Worm (Caenorhabditis elegans) whole organism, L2 larva: ENCODE results near the gene srr-7.
A peak's percentile ranks its signal among the peaks of the same experiment; 100 is the strongest.

Experiments
- F13H6.1 ChIP-seq: sonication (generic microtip); optimal IDR thresholded peaks from 2 replicates; lab custom pipeline; 2016; ENCODE audit warnings: missing genetic modification characterization, missing compliant biosample characterization
- R02D3.7 ChIP-seq: fragments of 150-350 bp; optimal IDR thresholded peaks from 2 replicates; lab custom pipeline; 2014; ENCODE audit warnings: missing biosample characterization, missing genetic modification characterization
- Y55F3AM.14 ChIP-seq: fragments of 200-800 bp; sonication (Bioruptor generic); optimal IDR thresholded peaks from 2 replicates; lab custom pipeline; 2018; ENCODE audit warnings: mild to moderate bottlenecking, missing genetic modification characterization, missing compliant biosample characterization
- ZK546.5 ChIP-seq: sonication (generic microtip); optimal IDR thresholded peaks from 2 replicates; lab custom pipeline; 2017; ENCODE audit warnings: missing biosample characterization, missing genetic modification characterization
- alr-1 ChIP-seq: fragments of 150-350 bp; optimal IDR thresholded peaks from 2 replicates; lab custom pipeline; 2014; ENCODE audit warnings: missing biosample characterization, missing genetic modification characterization
- aly-2 ChIP-seq: fragments of 150-350 bp; optimal IDR thresholded peaks from 2 replicates; lab custom pipeline; 2014; ENCODE audit warnings: missing biosample characterization, missing genetic modification characterization
- ama-1 ChIP-seq: fragments of 150-350 bp; optimal IDR thresholded peaks from 2 replicates; lab custom pipeline; 2018; ENCODE audit warnings: inconsistent platforms
- ceh-16 ChIP-seq: fragments of 150-350 bp; optimal IDR thresholded peaks from 2 replicates; lab custom pipeline; 2014; ENCODE audit warnings: missing biosample characterization, missing genetic modification characterization
- ceh-82 ChIP-seq: fragments of 150-350 bp; optimal IDR thresholded peaks from 2 replicates; lab custom pipeline; 2014; ENCODE audit warnings: missing biosample characterization, missing genetic modification characterization
- crh-2 ChIP-seq: sonication (generic microtip); optimal IDR thresholded peaks from 2 replicates; lab custom pipeline; 2017; ENCODE audit warnings: missing biosample characterization, missing genetic modification characterization
- dmd-4 ChIP-seq: sonication (generic microtip); optimal IDR thresholded peaks from 2 replicates; lab custom pipeline; 2017; ENCODE audit warnings: missing biosample characterization, missing genetic modification characterization
- elt-1 ChIP-seq: fragments of 150-350 bp; optimal IDR thresholded peaks from 2 replicates; lab custom pipeline; 2014; ENCODE audit warnings: missing biosample characterization, missing genetic modification characterization
- fos-1 ChIP-seq: fragments of 150-350 bp; optimal IDR thresholded peaks from 2 replicates; lab custom pipeline; 2014; ENCODE audit warnings: missing biosample characterization, missing genetic modification characterization
- gmeb-1 ChIP-seq: fragments of 150-350 bp; optimal IDR thresholded peaks from 2 replicates; lab custom pipeline; 2014; ENCODE audit warnings: missing biosample characterization, missing genetic modification characterization
- lin-11 ChIP-seq: fragments of 150-350 bp; sonication (generic microtip); optimal IDR thresholded peaks from 2 replicates; lab custom pipeline; 2014; ENCODE audit warnings: missing biosample characterization, missing genetic modification characterization, inconsistent platforms, mixed read lengths
- lin-13 ChIP-seq: fragments of 150-350 bp; optimal IDR thresholded peaks from 2 replicates; lab custom pipeline; 2014; ENCODE audit warnings: missing biosample characterization, missing genetic modification reagents, missing genetic modification characterization
- lsy-2 ChIP-seq, 2 experiments: fragments of 150-350 bp in 1 of 2; sonication (generic microtip) in 1 of 2; optimal IDR thresholded peaks; 2 replicates each; lab custom pipeline; 2014 to 2017; ENCODE audit warnings: missing biosample characterization in 2 of 2, missing genetic modification characterization in 2 of 2
- mbf-1 ChIP-seq: sonication (generic microtip); optimal IDR thresholded peaks from 2 replicates; lab custom pipeline; 2017; ENCODE audit warnings: missing biosample characterization, missing genetic modification characterization
- mdl-1 ChIP-seq, 2 experiments: fragments of 150-350 bp in 1 of 2; sonication (generic microtip) in 1 of 2; optimal IDR thresholded peaks; 2 replicates each; lab custom pipeline; 2017; ENCODE audit warnings: missing biosample characterization in 2 of 2, missing genetic modification characterization in 2 of 2
- nhr-10 ChIP-seq: sonication (generic microtip); optimal IDR thresholded peaks from 2 replicates; lab custom pipeline; 2017; ENCODE audit warnings: missing biosample characterization, missing genetic modification characterization
- nhr-11 ChIP-seq: fragments of 150-350 bp; optimal IDR thresholded peaks from 2 replicates; lab custom pipeline; 2014; ENCODE audit warnings: missing biosample characterization, missing genetic modification characterization
- nhr-12 ChIP-seq: fragments of 150-350 bp; optimal IDR thresholded peaks from 2 replicates; lab custom pipeline; 2014; ENCODE audit warnings: missing biosample characterization, missing genetic modification characterization
- nhr-129 ChIP-seq: fragments of 150-350 bp; optimal IDR thresholded peaks from 2 replicates; lab custom pipeline; 2014; ENCODE audit warnings: missing biosample characterization, missing genetic modification characterization
- nhr-23 ChIP-seq: fragments of 150-350 bp; optimal IDR thresholded peaks from 2 replicates; lab custom pipeline; 2014; ENCODE audit warnings: missing biosample characterization, missing genetic modification reagents, missing genetic modification characterization
- nhr-237 ChIP-seq: fragments of 150-350 bp; optimal IDR thresholded peaks from 2 replicates; lab custom pipeline; 2014; ENCODE audit warnings: missing biosample characterization, missing genetic modification characterization
- nhr-25 ChIP-seq: fragments of 150-350 bp; sonication (generic microtip); optimal IDR thresholded peaks from 3 replicates; lab custom pipeline; 2014; ENCODE audit warnings: missing biosample characterization, missing genetic modification characterization
- nhr-6 ChIP-seq: fragments of 150-350 bp; optimal IDR thresholded peaks from 2 replicates; lab custom pipeline; 2014; ENCODE audit warnings: missing biosample characterization, missing genetic modification characterization
- nhr-77 ChIP-seq: fragments of 150-350 bp; optimal IDR thresholded peaks from 2 replicates; lab custom pipeline; 2014; ENCODE audit warnings: missing biosample characterization, missing genetic modification characterization
- sem-4 ChIP-seq: fragments of 150-350 bp; optimal IDR thresholded peaks from 2 replicates; lab custom pipeline; 2014; ENCODE audit warnings: missing biosample characterization, missing genetic modification reagents, missing genetic modification characterization
- skn-1 ChIP-seq: sonication (generic microtip); optimal IDR thresholded peaks from 2 replicates; lab custom pipeline; 2017; ENCODE audit warnings: missing biosample characterization, missing genetic modification characterization
- sma-3 ChIP-seq: sonication (generic microtip); optimal IDR thresholded peaks from 2 replicates; lab custom pipeline; 2016; ENCODE audit warnings: missing genetic modification reagents, missing genetic modification characterization, missing compliant biosample characterization
- sma-9 ChIP-seq, 2 experiments: fragments of 150-350 bp in 1 of 2; sonication (generic microtip) in 1 of 2; optimal IDR thresholded peaks; 2 replicates each; lab custom pipeline; 2014 to 2016; ENCODE audit warnings: missing genetic modification characterization in 2 of 2, mild to moderate bottlenecking in 1 of 2, missing biosample characterization in 1 of 2, missing compliant biosample characterization in 1 of 2, missing genetic modification reagents in 1 of 2, moderate library complexity in 1 of 2
- unc-39 ChIP-seq: fragments of 150-350 bp; optimal IDR thresholded peaks from 2 replicates; lab custom pipeline; 2014; ENCODE audit warnings: missing biosample characterization, missing genetic modification characterization
- unc-55 ChIP-seq: fragments of 150-350 bp; sonication (generic microtip); optimal IDR thresholded peaks from 3 replicates; lab custom pipeline; 2014; ENCODE audit warnings: missing biosample characterization, missing genetic modification reagents, missing genetic modification characterization
- unc-62 ChIP-seq: fragments of 150-350 bp; optimal IDR thresholded peaks from 2 replicates; lab custom pipeline; 2014; ENCODE audit warnings: missing biosample characterization, missing genetic modification reagents, missing genetic modification characterization
- zag-1 ChIP-seq: fragments of 150-350 bp; optimal IDR thresholded peaks from 2 replicates; lab custom pipeline; 2014; ENCODE audit warnings: missing biosample characterization, missing genetic modification characterization
- ztf-1 ChIP-seq: fragments of 200-800 bp; sonication (Bioruptor generic); conservative IDR thresholded peaks from 2 replicates; pipeline ENCODE4 v1.3.6; 2022; ENCODE audit warnings: missing genetic modification characterization, missing compliant biosample characterization
- ztf-11 ChIP-seq: sonication (generic microtip); optimal IDR thresholded peaks from 2 replicates; lab custom pipeline; 2017; ENCODE audit warnings: missing biosample characterization, missing genetic modification characterization

The srr-7 gene

DNA sequence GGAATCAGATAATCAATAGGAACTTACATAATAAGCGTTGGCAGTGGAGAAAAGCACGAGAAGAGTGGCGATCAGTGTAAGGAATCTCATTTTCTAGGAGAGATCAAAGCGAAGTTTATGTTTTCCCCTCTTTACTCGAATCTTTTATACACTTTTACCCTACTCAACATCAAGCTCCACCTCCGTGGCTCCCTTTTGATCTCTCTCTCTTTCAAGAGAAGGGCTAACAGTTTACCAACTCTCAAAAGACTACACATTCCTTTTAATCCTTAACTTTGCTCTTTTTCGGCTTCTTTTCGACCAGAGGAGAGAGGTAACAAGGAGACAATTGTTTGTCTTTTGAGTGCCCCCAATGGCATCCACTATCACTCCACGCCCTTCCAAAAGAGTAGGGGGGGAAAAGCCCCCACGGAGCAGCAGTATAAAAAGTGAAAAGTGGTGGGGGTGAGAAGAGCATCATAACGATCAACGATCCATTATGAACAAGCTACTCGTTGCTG, 40.8 kb upstream of the srr-7 start, which contains the start of the genes C01G10.15 and C01G10.6:
Gene C01G10.15 (minus strand): TSS at position 101 of the 500 bp plus-strand sequence.
Gene C01G10.6 (plus strand): TSS at position 450 of the 500 bp plus-strand sequence.
- TF ChIP-seq sma-9 (GFP tag; optimal IDR thresholded peaks at IDR 0.05; lab: Kevin White, UChicago), result peak; percentile 0
- TF ChIP-seq sma-9 (tag; optimal IDR thresholded peaks at IDR 0.05; lab: Kevin White, UChicago), result no peak
- TF ChIP-seq Y55F3AM.14 (GFP tag; lab: Kevin White, UChicago), result no peak

- TF ChIP-seq mbf-1 (tag; lab: Kevin White, UChicago) (no peak), zag-1 (no peak), nhr-237 (tag; lab: Kevin White, UChicago) (no peak), nhr-6 (tag; lab: Kevin White, UChicago) (no peak)
Observed at ce11 chrV:15088613-15089012, 39.4 kb upstream of the srr-7 start, which contains the start of gene C01G10.18. Gene C01G10.18, minus strand, starts transcription at chrV:15088713.

- TF ChIP-seq skn-1, result no peak
- TF ChIP-seq aly-2 (tag; lab: Kevin White, UChicago), result no peak
- TF ChIP-seq lin-11 (tag; lab: Kevin White, UChicago), result no peak
- no peak for TF ChIP-seq nhr-12 (tag; lab: Kevin White, UChicago)
- no peak for TF ChIP-seq elt-1 (tag; lab: Kevin White, UChicago)
- TF ChIP-seq mdl-1 (tag; optimal IDR thresholded peaks at IDR 0.05; lab: Kevin White, UChicago), result no peak
- TF ChIP-seq sem-4, result no peak
- no peak for TF ChIP-seq dmd-4 (tag; lab: Kevin White, UChicago)
- TF ChIP-seq nhr-23 (tag; lab: Kevin White, UChicago), result no peak
- no peak for TF ChIP-seq ceh-16 (tag; lab: Kevin White, UChicago)
- TF ChIP-seq ZK546.5, result no peak
- TF ChIP-seq unc-55, result no peak
- no peak for TF ChIP-seq R02D3.7 (tag; lab: Kevin White, UChicago)
Observed at ce11 chrV:15089438-15089837, 38.6 kb upstream of the srr-7 start, which contains the start of the genes C01G10.5 and C01G10.4. Gene C01G10.5, minus strand, starts transcription at chrV:15089538. Gene C01G10.4, plus strand, starts transcription at chrV:15089740.

- no peak for TF ChIP-seq nhr-237 (tag; lab: Kevin White, UChicago)
- no peak for TF ChIP-seq nhr-10 (tag; lab: Kevin White, UChicago)
Observed at ce11 chrV:15090457-15090856, 37.6 kb upstream of the srr-7 start, which contains the start of gene C01G10.17. Gene C01G10.17, plus strand, starts transcription at chrV:15090757.

ce11 chrV:15092666-15093065, 35.4 kb upstream of the srr-7 start, which contains the start of gene txt-12:
Gene txt-12, plus strand, starts transcription at chrV:15092966.
- TF ChIP-seq alr-1 (tag; lab: Kevin White, UChicago) (no peak), unc-39 (tag; lab: Kevin White, UChicago) (no peak), mdl-1 (tag; optimal IDR thresholded peaks at IDR 0.05; lab: Kevin White, UChicago) (no peak), nhr-129 (tag; lab: Kevin White, UChicago) (no peak), zag-1 (no peak), aly-2 (tag; lab: Kevin White, UChicago) (no peak)

DNA sequence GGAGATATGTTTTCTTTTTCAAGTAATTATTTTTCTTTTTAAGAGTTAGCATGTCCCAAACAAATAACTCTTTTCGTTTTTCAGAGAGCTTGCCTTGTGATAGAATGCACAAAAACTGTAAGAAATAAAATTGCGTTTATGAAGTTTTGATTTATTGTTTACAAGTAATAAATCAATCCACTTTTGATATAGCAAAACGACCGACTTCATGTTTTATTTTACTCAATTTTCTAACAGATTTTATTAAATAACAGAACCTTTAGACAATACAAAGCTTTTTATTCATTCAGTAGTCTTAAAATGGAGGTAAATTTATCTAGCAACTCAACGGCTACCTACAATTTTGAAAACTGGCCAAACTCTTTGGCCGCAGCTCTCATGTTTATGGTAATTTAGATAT, 33.3 kb upstream of the srr-7 start, which contains the start of gene srx-78:
Gene srx-78 (plus strand): TSS at position 301 of the 400 bp plus-strand sequence.
- TF ChIP-seq skn-1 (no peak), unc-39 (tag; lab: Kevin White, UChicago) (no peak), fos-1 (tag; lab: Kevin White, UChicago) (no peak), nhr-11 (tag; lab: Kevin White, UChicago) (no peak), nhr-10 (tag; lab: Kevin White, UChicago) (no peak), ztf-11 (tag; lab: Kevin White, UChicago) (no peak), F13H6.1 (tag; lab: Kevin White, UChicago) (no peak), lin-11 (tag; lab: Kevin White, UChicago) (no peak), ceh-82 (tag; lab: Kevin White, UChicago) (no peak), Y55F3AM.14 (GFP tag; lab: Kevin White, UChicago) (no peak), ama-1 (lab: Kevin White, UChicago) (no peak)

ce11 chrV:15099447-15099846, 28.6 kb upstream of the srr-7 start, which contains the start of gene C01G10.1:
Gene C01G10.1, plus strand, starts transcription at chrV:15099747.
- TF ChIP-seq crh-2 (tag; lab: Kevin White, UChicago), result no peak
- no peak for TF ChIP-seq F13H6.1 (tag; lab: Kevin White, UChicago)
- no peak for TF ChIP-seq nhr-6 (tag; lab: Kevin White, UChicago)
- TF ChIP-seq ztf-1 (GFP tag; lab: Robert Waterston, UW), result no peak
- no peak for TF ChIP-seq nhr-10 (tag; lab: Kevin White, UChicago)
- TF ChIP-seq lsy-2 (tag; optimal IDR thresholded peaks at IDR 0.05; lab: Kevin White, UChicago), result no peak
- no peak for TF ChIP-seq nhr-23 (tag; lab: Kevin White, UChicago)
- TF ChIP-seq lin-13 (GFP tag; lab: Kevin White, UChicago), result no peak
- TF ChIP-seq sma-3 (GFP tag; lab: Kevin White, UChicago), result no peak
- no peak for TF ChIP-seq gmeb-1 (tag; lab: Kevin White, UChicago)
- TF ChIP-seq unc-62 (GFP tag; lab: Kevin White, UChicago), result no peak
- TF ChIP-seq mbf-1 (tag; lab: Kevin White, UChicago), result no peak
- no peak for TF ChIP-seq nhr-25 (tag; lab: Kevin White, UChicago)
- no peak for TF ChIP-seq nhr-77 (tag; lab: Kevin White, UChicago)
- TF ChIP-seq zag-1, result no peak
- no peak for TF ChIP-seq nhr-237 (tag; lab: Kevin White, UChicago)
- TF ChIP-seq Y55F3AM.14 (GFP tag; lab: Kevin White, UChicago), result no peak
- no peak for TF ChIP-seq fos-1 (tag; lab: Kevin White, UChicago)
